Fruit fly (Drosophila melanogaster): Measurements from ENCODE around the gene Unc-76.

The Unc-76 gene

DNA sequence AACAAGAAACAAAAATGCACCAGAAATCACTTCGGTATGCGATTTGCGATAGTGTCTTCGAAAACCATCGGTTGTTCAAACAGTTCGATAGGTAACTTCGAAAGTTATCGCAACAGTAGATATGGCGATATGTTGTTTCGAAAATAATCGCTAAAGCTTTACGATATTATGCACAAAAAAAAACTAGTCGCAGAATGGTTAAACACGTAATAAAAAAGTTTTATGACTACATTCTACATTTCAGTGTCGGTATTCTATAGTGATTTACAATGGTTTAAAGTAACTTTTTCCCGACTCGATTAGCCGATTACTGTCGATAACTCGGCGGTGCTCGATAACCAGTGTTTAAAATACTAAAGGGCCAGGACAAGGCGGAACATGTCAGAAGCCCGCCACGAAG, 15.3 kb upstream of the Unc-76 start, which contains the start of gene CG4281 (continued):
- TF ChIP-seq CG1602 (GFP tag; optimal IDR thresholded peaks at IDR 0.05) = no peak
- TF ChIP-seq Hr39 (optimal IDR thresholded peaks at IDR 0.05) = no peak
- TF ChIP-seq CG15011 (GFP tag; optimal IDR thresholded peaks at IDR 0.05) = no peak
- no peak for TF ChIP-seq trem (tag; optimal IDR thresholded peaks at IDR 0.05)
- TF ChIP-seq vvl (GFP tag; IDR thresholded peaks at IDR 0.05) = no peak
- TF ChIP-seq CG10654 (GFP tag; optimal IDR thresholded peaks at IDR 0.05) = no peak
- TF ChIP-seq odd (GFP tag; optimal IDR thresholded peaks at IDR 0.05) = no peak
- no peak for TF ChIP-seq ATbp (GFP tag; optimal IDR thresholded peaks at IDR 0.05)
- no peak for TF ChIP-seq CG4404 (GFP tag; IDR thresholded peaks at IDR 0.05)
- TF ChIP-seq CG9437 (GFP tag; optimal IDR thresholded peaks at IDR 0.05) = no peak
- no peak; the same call in 1 of the 2 replicates for TF ChIP-seq MBD-R2 (GFP tag; IDR thresholded peaks at IDR 0.05)
- TF ChIP-seq D (optimal IDR thresholded peaks at IDR 0.05) = no peak
- TF ChIP-seq D (GFP tag; optimal IDR thresholded peaks at IDR 0.05) = no peak
- no peak for TF ChIP-seq CG33213 (GFP tag; optimal IDR thresholded peaks at IDR 0.05)
- TF ChIP-seq pita (GFP tag; optimal IDR thresholded peaks at IDR 0.05) = no peak
- no peak for TF ChIP-seq Lhr (GFP tag; optimal IDR thresholded peaks at IDR 0.05)
- TF ChIP-seq CG17802 (tag; optimal IDR thresholded peaks at IDR 0.05) = no peak
- TF ChIP-seq CG12299 (tag; optimal IDR thresholded peaks at IDR 0.05) = no peak
- TF ChIP-seq unc-4 (GFP tag; IDR thresholded peaks at IDR 0.05; ENCODE audit: partially characterized antibody) = peak; percentile 97
- TF ChIP-seq CG7372 (GFP tag; IDR thresholded peaks at IDR 0.05) = no peak
- TF ChIP-seq tup (GFP tag; optimal IDR thresholded peaks at IDR 0.05) = no peak
- TF ChIP-seq CG16863 (GFP tag; optimal IDR thresholded peaks at IDR 0.05) = no peak
- no peak for TF ChIP-seq ems (GFP tag; optimal IDR thresholded peaks at IDR 0.05)
- TF ChIP-seq HLH54F (GFP tag; optimal IDR thresholded peaks at IDR 0.05) = no peak
- TF ChIP-seq dysf (GFP tag; IDR thresholded peaks at IDR 0.05) = no peak
- no peak for TF ChIP-seq CG15479 (GFP tag; optimal IDR thresholded peaks at IDR 0.05)
- no peak for TF ChIP-seq fd96Cb (tag; optimal IDR thresholded peaks at IDR 0.05)
- TF ChIP-seq ci (GFP tag; IDR thresholded peaks at IDR 0.05) = no peak
- TF ChIP-seq nom (GFP tag; optimal IDR thresholded peaks at IDR 0.05) = no peak
- TF ChIP-seq nerfin-1 (tag; optimal IDR thresholded peaks at IDR 0.05) = no peak
- no peak for TF ChIP-seq pros (GFP tag; optimal IDR thresholded peaks at IDR 0.05)
- TF ChIP-seq gcm2 (GFP tag; optimal IDR thresholded peaks at IDR 0.05) = no peak
- TF ChIP-seq Chrac-16 (GFP tag; optimal IDR thresholded peaks at IDR 0.05) = no peak
- peak; percentile 69 for TF ChIP-seq Sin3A (optimal IDR thresholded peaks at IDR 0.05)
- TF ChIP-seq Eip74EF (GFP tag; optimal IDR thresholded peaks at IDR 0.05) = peak in 1 of 2 experiments; percentile 3
- no peak for TF ChIP-seq CG18011 (GFP tag; optimal IDR thresholded peaks at IDR 0.05)
- TF ChIP-seq CG31224 (GFP tag; IDR thresholded peaks at IDR 0.05) = no peak
- peak; percentile 27 for TF ChIP-seq YL-1 (GFP tag; optimal IDR thresholded peaks at IDR 0.05)
- no peak for TF ChIP-seq CG1233 (GFP tag; optimal IDR thresholded peaks at IDR 0.05)
- TF ChIP-seq CG32767 (GFP tag; IDR thresholded peaks at IDR 0.05) = no peak
- TF ChIP-seq Dek (tag; optimal IDR thresholded peaks at IDR 0.05) = no peak
- no peak for TF ChIP-seq grn (GFP tag; optimal IDR thresholded peaks at IDR 0.05)
- no peak for TF ChIP-seq CG11695 (GFP tag; IDR thresholded peaks at IDR 0.05)
- peak; percentile 22 for TF ChIP-seq CG9797 (GFP tag; optimal IDR thresholded peaks at IDR 0.05)
- TF ChIP-seq Tbp (GFP tag; optimal IDR thresholded peaks at IDR 0.05) = peak; percentile 4
- no peak for TF ChIP-seq ken (GFP tag; IDR thresholded peaks at IDR 0.05)
- no peak for TF ChIP-seq Lim3 (GFP tag; IDR thresholded peaks at IDR 0.05)
- TF ChIP-seq en (GFP tag; optimal IDR thresholded peaks at IDR 0.05) = no peak
- TF ChIP-seq CG6791 (GFP tag; IDR thresholded peaks at IDR 0.05; ENCODE audit: partially characterized antibody) = peak; percentile 82
- peak; percentile 97 for TF ChIP-seq HLH4C (GFP tag; IDR thresholded peaks at IDR 0.05; ENCODE audit: partially characterized antibody)
- TF ChIP-seq bowl (GFP tag; IDR thresholded peaks at IDR 0.05) = no peak
- no peak for TF ChIP-seq CG8388 (GFP tag; optimal IDR thresholded peaks at IDR 0.05)
- TF ChIP-seq CG13296 (GFP tag; optimal IDR thresholded peaks at IDR 0.05) = no peak
